Fruit fly (Drosophila melanogaster): ENCODE data around the gene S.

Gene S

dm6 chr2L:1094724-1095123 lies 17.1 kb upstream of the S start (continued):
- TF ChIP-seq CG1792 (GFP tag; optimal IDR thresholded peaks at IDR 0.05) (no peak), scrt (GFP tag; optimal IDR thresholded peaks at IDR 0.05) (peak; percentile 6), sens-2 (GFP tag; IDR thresholded peaks at IDR 0.05) (no peak), BtbVII (GFP tag; optimal IDR thresholded peaks at IDR 0.05) (no peak), ATbp (GFP tag; optimal IDR thresholded peaks at IDR 0.05) (peak; percentile 87), Drgx (GFP tag; IDR thresholded peaks at IDR 0.05) (no peak), cato (GFP tag; optimal IDR thresholded peaks at IDR 0.05; ENCODE audit: borderline replicate concordance) (no peak), CG3838 (GFP tag; optimal IDR thresholded peaks at IDR 0.05) (no peak), da (GFP tag; optimal IDR thresholded peaks at IDR 0.05) (no peak), CG10565 (GFP tag; optimal IDR thresholded peaks at IDR 0.05) (no peak), slp2 (GFP tag; optimal IDR thresholded peaks at IDR 0.05) (no peak), exex (tag; optimal IDR thresholded peaks at IDR 0.05) (peak; percentile 7), lilli (GFP tag; optimal IDR thresholded peaks at IDR 0.05) (no peak), sna (GFP tag; IDR thresholded peaks at IDR 0.05; ENCODE audit: partially characterized antibody) (no peak), nmo (GFP tag; optimal IDR thresholded peaks at IDR 0.05) (no peak), CG7271 (tag; optimal IDR thresholded peaks at IDR 0.05) (no peak), jumu (GFP tag; optimal IDR thresholded peaks at IDR 0.05) (no peak), CG4730 (GFP tag; IDR thresholded peaks at IDR 0.05) (no peak), CG3847 (GFP tag; IDR thresholded peaks at IDR 0.05) (0 out of 2 replicates have a peak, but pooled peaks have one; percentile 24), Adf1 (GFP tag; IDR thresholded peaks at IDR 0.05) (no peak), pnt (GFP tag; optimal IDR thresholded peaks at IDR 0.05) (no peak), CG11723 (GFP tag; optimal IDR thresholded peaks at IDR 0.05) (no peak), CkIIα-i1 (GFP tag; IDR thresholded peaks at IDR 0.05) (no peak), Ravus (GFP tag; IDR thresholded peaks at IDR 0.05) (no peak), CG1233 (GFP tag; optimal IDR thresholded peaks at IDR 0.05) (peak; percentile 12), NC2α (GFP tag; optimal IDR thresholded peaks at IDR 0.05) (no peak), CG7987 (GFP tag; optimal IDR thresholded peaks at IDR 0.05) (peak; percentile 58), bcd (GFP tag; optimal IDR thresholded peaks at IDR 0.05) (no peak), CG9817 (tag; optimal IDR thresholded peaks at IDR 0.05) (no peak), MBD-R2 (GFP tag; IDR thresholded peaks at IDR 0.05) (no peak; the same call in 1 of the 2 replicates), CG9609 (GFP tag; optimal IDR thresholded peaks at IDR 0.05) (no peak), lola (GFP tag; optimal IDR thresholded peaks at IDR 0.05) (no peak), fd102C (GFP tag; optimal IDR thresholded peaks at IDR 0.05) (no peak), Nf-YC (tag; optimal IDR thresholded peaks at IDR 0.05) (no peak), GATAe (GFP tag; conservative IDR thresholded peaks at IDR 0.05) (no peak), CG1602 (GFP tag; optimal IDR thresholded peaks at IDR 0.05) (no peak), CG10979 (tag; optimal IDR thresholded peaks at IDR 0.05) (no peak), CG5953 (GFP tag; IDR thresholded peaks at IDR 0.05) (peak; percentile 60; the same call in 1 of the 2 replicates), hth (optimal IDR thresholded peaks at IDR 0.05) (no peak), CG34422 (GFP tag; IDR thresholded peaks at IDR 0.05) (no peak), Hmx (GFP tag; optimal IDR thresholded peaks at IDR 0.05) (no peak), nau (GFP tag; optimal IDR thresholded peaks at IDR 0.05) (peak; percentile 40), Eip74EF (GFP tag; optimal IDR thresholded peaks at IDR 0.05) (peak in 1 of 2 experiments; percentile 4), CG10209 (GFP tag; optimal IDR thresholded peaks at IDR 0.05) (peak; percentile 48), CG10959 (GFP tag; IDR thresholded peaks at IDR 0.05) (no peak), CG12659 (GFP tag; optimal IDR thresholded peaks at IDR 0.05) (no peak), CG16813 (GFP tag; IDR thresholded peaks at IDR 0.05; ENCODE audit: partially characterized antibody) (no peak), CG18619 (GFP tag; optimal IDR thresholded peaks at IDR 0.05) (no peak), Doc3 (GFP tag; IDR thresholded peaks at IDR 0.05; ENCODE audit: partially characterized antibody) (no peak), CG9932 (GFP tag; IDR thresholded peaks at IDR 0.05) (no peak), CG12219 (GFP tag; optimal IDR thresholded peaks at IDR 0.05) (no peak)
